Worm (Caenorhabditis elegans) whole organism, L4/young adult: ENCODE measurements around the gene F49F1.4.
"Not testable (repeated sequence)": the region's sequence is repeated elsewhere in the genome, so short reads cannot be mapped to it uniquely, and the experiment has no call there.

Source experiments
- W03F9.2 ChIP-seq: fragments of 150-350 bp; optimal IDR thresholded peaks from 2 replicates; lab custom pipeline; 2014; ENCODE audit warnings: missing biosample characterization, missing genetic modification characterization
- dao-5 ChIP-seq: sonication (generic microtip); optimal IDR thresholded peaks from 2 replicates; lab custom pipeline; 2016; ENCODE audit warnings: missing genotype, missing genetic modification characterization, moderate library complexity, missing compliant biosample characterization
- him-1 ChIP-seq: sonication (generic microtip); optimal IDR thresholded peaks from 2 replicates; lab custom pipeline; 2016; ENCODE audit warnings: missing genotype, missing genetic modification reagents, missing genetic modification characterization, missing compliant biosample characterization

Gene F49F1.4

DNA sequence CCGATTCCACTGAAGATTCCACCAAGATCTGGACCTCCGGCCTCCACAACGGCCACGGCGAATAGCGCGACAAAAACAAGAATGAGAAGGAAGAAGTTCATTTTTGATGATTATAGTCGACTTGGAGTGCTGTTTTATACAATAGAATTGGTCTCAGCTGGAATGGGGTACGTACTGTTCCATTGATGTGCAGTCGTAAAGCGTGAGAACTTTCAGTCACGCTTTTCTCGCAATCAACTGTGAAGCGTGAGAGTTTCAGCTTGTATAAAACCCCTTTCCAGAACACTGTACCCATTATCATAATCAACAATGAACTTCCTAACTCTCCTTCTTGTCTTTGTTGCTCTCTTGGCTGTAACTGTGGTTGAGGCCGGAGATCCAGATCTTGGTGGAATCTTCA lies at the start of gene F49F1.4, which contains the start of gene F49F1.2:
F49F1.4 (minus strand) TSS at position 101 of the 400 bp plus-strand sequence.
F49F1.2 (plus strand) TSS at position 310 of the 400 bp plus-strand sequence.
- no peak for TF ChIP-seq dao-5 (tag; lab: Kevin White, UChicago)
- TF ChIP-seq him-1 (tag; lab: Kevin White, UChicago) = no peak
- no peak for TF ChIP-seq W03F9.2

DNA sequence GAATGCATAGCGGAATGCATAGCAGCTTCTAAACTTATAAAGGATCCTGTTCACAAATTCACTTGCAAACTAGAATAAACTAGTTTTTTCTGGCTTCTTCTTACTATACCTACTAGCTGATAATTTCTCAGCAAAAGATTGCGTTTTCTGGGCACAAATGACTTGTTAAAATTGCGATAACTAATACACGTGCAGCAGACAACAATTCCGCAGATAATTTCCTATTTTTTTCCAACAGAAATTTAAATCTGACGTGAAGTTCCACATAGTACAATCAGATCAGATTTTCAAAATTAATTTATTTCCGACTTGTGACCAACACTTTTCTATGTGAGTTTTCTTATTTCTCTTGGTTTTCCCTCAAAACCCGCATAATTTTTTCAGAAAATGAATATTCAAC lies 48.9 kb upstream of the F49F1.4 start, which contains the start of gene scrm-8:
scrm-8 (plus strand) TSS at position 301 of the 400 bp plus-strand sequence.
- TF ChIP-seq W03F9.2 (no peak), him-1 (tag; lab: Kevin White, UChicago) (no peak), dao-5 (tag; lab: Kevin White, UChicago) (no peak)

DNA sequence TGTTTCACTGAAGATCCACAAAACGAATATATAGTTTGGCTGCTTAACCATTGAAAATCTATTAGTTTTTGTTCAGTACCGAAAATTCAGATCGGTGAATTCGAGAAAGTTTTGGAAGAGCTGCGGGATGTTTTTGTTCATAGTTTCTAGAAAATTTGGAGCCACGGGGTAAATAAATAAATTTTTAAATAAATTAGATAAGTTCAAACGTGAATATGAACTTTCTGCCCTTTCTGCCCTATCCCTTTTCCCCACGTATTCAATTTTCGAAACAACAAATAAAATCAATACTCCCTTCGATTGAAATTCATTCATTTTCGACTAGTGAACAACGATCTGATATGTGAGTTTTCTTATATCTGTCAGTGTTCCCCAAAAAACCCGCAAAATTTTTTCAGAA lies 46.6 kb upstream of the F49F1.4 start, which contains the start of gene scrm-5:
scrm-5 (plus strand) TSS at position 301 of the 400 bp plus-strand sequence.
- TF ChIP-seq dao-5 (tag; lab: Kevin White, UChicago) (no peak), W03F9.2 (no peak), him-1 (tag; lab: Kevin White, UChicago) (no peak)

DNA sequence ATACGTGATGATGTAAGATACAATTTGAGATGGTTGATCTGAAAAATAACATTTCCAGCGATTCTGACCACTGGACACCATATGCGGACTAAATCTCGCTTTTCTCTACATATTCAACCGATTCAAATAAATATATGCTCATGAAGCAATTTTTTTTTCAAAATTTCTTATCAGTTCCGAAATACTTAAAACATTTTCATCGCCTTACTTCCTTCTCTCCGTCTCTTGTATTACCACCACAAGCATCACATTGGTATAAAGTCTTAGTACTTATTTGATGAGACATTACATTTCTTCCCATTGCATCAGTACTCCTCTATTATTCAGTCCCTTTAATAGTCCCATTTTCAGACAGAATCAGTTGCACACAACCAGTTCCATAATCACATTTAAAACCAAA lies 39.1 kb upstream of the F49F1.4 start, which contains the start of gene K08D10.14:
K08D10.14 (plus strand) TSS at position 301 of the 400 bp plus-strand sequence.
- TF ChIP-seq W03F9.2 (no peak), him-1 (tag; lab: Kevin White, UChicago) (no peak), dao-5 (tag; lab: Kevin White, UChicago) (no peak)

DNA sequence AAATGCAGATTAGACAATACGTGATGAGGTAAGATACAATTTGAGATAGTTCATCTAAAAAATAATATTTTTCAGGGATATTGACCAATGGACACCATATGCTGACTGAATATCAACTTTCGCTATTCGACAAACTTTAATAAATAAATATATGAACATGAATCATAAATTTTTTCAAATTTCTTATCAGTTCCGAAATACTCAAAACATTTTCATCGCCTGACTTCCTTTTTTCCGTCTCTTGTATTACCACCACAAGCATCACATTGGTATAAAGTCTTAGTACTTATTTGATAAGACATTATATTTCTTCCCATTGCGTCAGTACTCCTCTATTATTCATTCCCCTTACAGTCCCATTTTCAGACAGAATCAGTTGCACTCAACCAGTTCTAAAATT lies 36.6 kb upstream of the F49F1.4 start, which contains the start of the genes K08D10.10 and R07C12.1:
K08D10.10 (plus strand) TSS at position 93 of the 400 bp plus-strand sequence.
R07C12.1 (plus strand) TSS at position 314 of the 400 bp plus-strand sequence.
- no peak for TF ChIP-seq him-1 (tag; lab: Kevin White, UChicago)
- TF ChIP-seq W03F9.2 = no peak
- TF ChIP-seq dao-5 (tag; lab: Kevin White, UChicago) = no peak

DNA sequence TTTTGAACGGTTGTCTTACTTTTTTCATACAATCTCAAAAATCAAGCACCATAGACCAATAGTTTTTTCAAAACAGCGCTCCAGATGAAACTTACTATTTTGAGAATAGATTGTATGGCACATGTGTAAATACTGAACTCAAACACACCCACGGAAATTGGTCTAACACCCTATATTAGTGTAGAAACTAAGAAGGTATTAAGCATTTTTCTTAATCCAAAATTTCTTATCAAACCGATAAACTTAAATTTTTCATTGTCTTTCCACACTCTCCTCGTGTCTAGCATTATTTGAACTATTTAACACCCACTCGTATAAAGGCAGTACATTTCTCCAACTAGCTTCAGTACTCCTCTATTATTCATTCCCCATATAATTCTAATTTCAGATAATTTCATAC lies 34.6 kb upstream of the F49F1.4 start:
- TF ChIP-seq W03F9.2 = no peak

DNA sequence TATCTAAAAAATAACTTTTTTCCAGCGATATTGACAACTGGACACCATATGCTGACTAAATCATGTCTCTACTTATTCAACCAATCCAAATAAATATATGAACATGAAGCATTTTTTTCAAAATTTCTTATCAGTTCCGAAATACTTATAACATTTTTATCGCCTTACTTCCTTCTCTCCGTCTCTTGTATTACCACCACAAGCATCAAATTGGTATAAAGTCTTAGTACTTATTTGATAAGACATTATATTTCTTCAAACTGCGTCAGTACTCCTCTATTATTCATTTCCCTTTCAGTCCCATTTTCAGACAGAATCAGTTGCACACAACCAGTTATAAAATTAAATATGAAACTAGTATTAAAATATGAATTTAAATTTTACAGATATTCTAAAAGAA lies 32.4 kb upstream of the F49F1.4 start:
- TF ChIP-seq dao-5 (tag; lab: Kevin White, UChicago) = no peak
- no peak for TF ChIP-seq him-1 (tag; lab: Kevin White, UChicago)
- TF ChIP-seq W03F9.2 = no peak

DNA sequence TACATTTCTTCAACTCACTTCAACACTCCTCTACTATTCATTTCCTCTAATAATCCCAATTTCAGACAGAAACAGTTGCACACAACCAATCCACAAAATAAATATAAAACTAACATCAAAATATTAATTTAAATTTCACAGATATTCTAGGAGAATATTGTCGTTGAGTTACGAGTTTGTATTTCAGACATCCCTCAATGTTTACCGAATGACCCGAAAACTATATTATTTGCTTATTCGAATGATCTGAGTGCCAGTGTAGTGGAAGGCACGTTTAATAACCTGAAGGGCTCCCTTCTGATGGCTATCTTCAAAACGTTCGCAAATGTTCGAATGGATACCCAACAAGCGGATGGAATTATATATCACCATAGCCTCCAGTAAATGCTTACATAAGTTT lies 29.2 kb upstream of the F49F1.4 start, which contains the start of gene R07C12.3:
R07C12.3 (plus strand) TSS at position 301 of the 400 bp plus-strand sequence.
- TF ChIP-seq W03F9.2 = no peak
- TF ChIP-seq him-1 (tag; lab: Kevin White, UChicago) = no peak
- no peak for TF ChIP-seq dao-5 (tag; lab: Kevin White, UChicago)

DNA sequence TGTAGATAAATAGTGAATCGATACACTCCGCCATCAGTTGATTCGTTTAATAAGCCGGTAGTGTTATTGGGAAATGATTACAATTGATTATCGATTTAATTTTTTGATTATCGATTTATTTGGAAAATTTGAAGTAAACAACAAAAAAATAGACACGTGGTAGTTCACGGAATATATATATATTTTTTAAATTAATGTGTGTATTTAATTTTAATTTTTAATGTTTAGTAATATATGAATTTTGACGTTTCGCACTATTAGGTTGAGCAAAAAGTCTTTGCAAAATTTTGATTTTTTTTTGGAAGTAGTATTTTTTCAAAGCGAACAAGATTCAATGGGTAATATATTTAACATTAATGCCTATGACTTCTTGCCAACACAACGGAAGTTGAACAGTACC lies 27.5 kb upstream of the F49F1.4 start, which contains the start of gene F49F1.12:
F49F1.12 (minus strand) TSS at position 101 of the 400 bp plus-strand sequence.
- TF ChIP-seq him-1 (tag; lab: Kevin White, UChicago); dao-5 (tag; lab: Kevin White, UChicago); W03F9.2: not testable (repeated sequence)

DNA sequence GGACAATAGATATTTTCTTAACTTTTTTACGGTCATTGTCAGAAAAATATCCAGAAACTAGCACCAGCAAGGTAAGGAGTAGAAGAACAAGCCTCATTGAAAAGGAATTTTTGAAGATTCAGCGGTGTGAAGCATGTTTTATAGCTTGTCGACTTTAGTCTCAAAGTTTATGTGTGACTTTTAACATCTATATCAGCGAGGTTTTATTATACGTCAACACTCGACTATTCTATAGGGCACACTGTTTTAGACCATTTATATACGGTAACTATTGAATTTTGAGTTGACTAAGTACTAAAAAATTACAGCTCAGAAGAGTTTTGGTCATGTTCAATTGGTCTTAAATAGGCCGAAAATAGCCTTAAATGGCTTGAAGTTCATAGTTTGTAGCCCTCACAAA lies 25.8 kb upstream of the F49F1.4 start, which contains the start of gene F49F1.11:
F49F1.11 (minus strand) TSS at position 101 of the 400 bp plus-strand sequence.
- no peak for TF ChIP-seq dao-5 (tag; lab: Kevin White, UChicago)
- no peak for TF ChIP-seq W03F9.2
- TF ChIP-seq him-1 (tag; lab: Kevin White, UChicago) = no peak

DNA sequence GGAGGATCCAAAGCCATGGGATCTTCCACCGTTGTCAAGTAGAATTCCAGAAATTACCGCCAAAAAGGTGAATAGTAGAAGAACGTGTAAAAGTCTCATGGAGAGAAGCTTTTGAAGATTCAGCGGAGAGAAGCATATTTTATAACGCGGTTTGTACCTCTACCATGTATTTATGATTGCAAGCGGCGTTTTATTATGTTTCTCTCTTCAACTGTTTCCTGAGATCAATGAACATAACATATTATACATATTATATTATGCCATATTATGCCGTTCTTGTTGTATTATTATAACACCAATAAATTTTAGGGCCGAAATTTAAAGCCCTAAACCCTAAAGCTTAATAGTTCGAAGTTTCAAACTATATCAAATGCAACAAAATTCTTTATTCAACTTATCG lies 24.7 kb upstream of the F49F1.4 start, which contains the start of gene F49F1.18:
F49F1.18 (minus strand) TSS at position 101 of the 400 bp plus-strand sequence.
- no peak for TF ChIP-seq him-1 (tag; lab: Kevin White, UChicago)
- no peak for TF ChIP-seq dao-5 (tag; lab: Kevin White, UChicago)
- no peak for TF ChIP-seq W03F9.2

DNA sequence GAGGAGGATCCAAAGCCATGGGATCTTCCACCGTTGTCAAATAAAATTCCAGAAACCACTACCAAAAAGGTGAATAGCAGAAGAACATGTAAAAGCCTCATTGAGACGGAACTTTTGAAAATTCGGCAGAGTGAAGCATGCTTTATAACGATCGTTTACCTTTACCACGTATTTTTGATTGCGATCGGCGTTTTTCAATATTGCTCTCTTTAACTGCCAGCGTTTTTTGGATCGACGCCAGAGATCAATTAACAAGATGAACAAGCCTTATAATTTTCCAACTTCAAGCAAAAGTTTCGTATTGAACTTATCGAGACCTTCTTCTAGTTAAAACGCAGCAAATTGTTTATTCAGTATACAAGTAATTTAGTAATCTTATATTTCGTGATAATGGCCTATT lies 23.5 kb upstream of the F49F1.4 start, which contains the start of gene F49F1.10:
F49F1.10 (minus strand) TSS at position 101 of the 400 bp plus-strand sequence.
- no peak for TF ChIP-seq him-1 (tag; lab: Kevin White, UChicago)
- no peak for TF ChIP-seq dao-5 (tag; lab: Kevin White, UChicago)
- no peak for TF ChIP-seq W03F9.2

DNA sequence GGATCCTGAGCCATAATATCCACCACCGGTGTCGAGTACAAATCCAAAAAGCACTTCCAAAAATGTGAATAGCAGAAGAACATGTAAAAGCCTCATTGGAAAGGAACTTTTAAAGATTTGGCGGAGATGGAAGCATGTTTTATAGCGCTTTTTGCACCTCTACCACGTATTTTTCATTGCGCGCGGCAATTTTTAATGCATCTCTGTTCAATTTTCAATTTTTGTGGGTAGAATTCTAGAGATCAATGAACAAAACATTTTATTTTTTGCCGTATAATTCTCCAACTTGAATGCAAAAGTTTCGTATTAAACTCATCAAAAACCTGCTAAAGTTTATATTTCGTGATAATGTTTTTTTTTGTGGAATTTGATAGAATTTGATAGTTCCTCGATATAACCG lies 21.9 kb upstream of the F49F1.4 start, which contains the start of gene F49F1.9:
F49F1.9 (minus strand) TSS at position 101 of the 400 bp plus-strand sequence.
- TF ChIP-seq him-1 (tag; lab: Kevin White, UChicago) = no peak
- TF ChIP-seq W03F9.2 = no peak
- TF ChIP-seq dao-5 (tag; lab: Kevin White, UChicago) = no peak

DNA sequence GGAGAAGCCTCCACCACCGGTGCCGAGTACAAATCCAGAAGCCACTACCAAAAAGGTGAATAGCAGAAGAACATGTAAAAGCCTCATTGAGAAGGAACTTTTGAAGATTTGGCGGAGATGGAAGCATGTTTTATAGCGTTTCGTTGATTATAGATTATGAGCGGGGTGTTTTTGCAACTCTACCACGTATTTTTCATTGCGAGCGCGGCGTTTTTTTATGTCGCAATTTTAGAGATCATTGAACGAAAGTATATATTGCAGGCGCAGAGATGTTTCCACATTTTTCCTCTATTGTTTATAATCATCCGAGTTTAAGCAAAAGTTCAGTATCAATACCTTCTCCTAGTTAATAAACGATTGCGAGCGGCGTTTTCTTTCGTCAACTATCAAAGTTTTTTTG lies 20.2 kb upstream of the F49F1.4 start, which contains the start of gene F49F1.17:
F49F1.17 (minus strand) TSS at position 101 of the 400 bp plus-strand sequence.
- TF ChIP-seq W03F9.2 (no peak), him-1 (tag; lab: Kevin White, UChicago) (no peak), dao-5 (tag; lab: Kevin White, UChicago) (no peak)
